In the genomic region with DNA sequence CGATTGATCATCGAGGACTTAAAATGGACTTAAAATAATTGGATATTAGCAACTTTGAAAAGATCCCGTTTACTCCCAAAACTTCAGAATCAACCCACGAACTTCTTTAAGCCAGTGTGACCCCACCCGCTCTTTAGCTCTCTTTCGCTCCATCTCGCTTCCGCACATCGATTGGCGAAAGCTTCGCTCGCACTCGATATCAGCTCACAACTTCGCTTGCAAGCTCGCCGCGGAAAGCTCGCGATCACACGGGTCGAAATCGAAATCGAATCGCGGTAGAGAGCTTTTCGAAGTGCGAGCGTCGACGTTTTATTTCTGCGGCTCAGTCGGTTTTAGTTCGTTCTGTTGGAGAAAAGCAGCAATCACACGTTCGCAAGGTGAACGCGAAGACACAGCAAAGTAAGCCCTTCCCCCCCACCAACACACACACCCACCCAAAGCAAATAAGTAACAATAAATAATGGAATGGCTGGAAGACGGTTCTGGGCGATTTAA, we compare ENCODE assay signal across 1 fruit fly cellular context.
TF ChIP-seq lines count a peak whose summit lies in the region.

A gene (plus strand): TSS at position 278 of the 495 bp plus-strand sequence.

TF ChIP-seq in whole organism, embryonic, 481 proteins besides CTCF, POLR2A, EP300 and RAD21 (continued from another document):
- no peak for TF ChIP-seq CG10147 (GFP tag; optimal IDR thresholded peaks at IDR 0.05; lab: Kevin White, UChicago)
- TF ChIP-seq inv (GFP tag; IDR thresholded peaks at IDR 0.05; lab: Robert Waterston, UW; ENCODE audit: partially characterized antibody): peak; percentile 26; the same call in 1 of the 2 replicates
- no peak for TF ChIP-seq ham (GFP tag; IDR thresholded peaks at IDR 0.05; lab: Robert Waterston, UW)
- TF ChIP-seq CG6175 (GFP tag; IDR thresholded peaks at IDR 0.05; lab: Robert Waterston, UW): no peak
- peak; percentile 49 for TF ChIP-seq stwl (tag; optimal IDR thresholded peaks at IDR 0.05; lab: Kevin White, UChicago)
- TF ChIP-seq CG10209 (GFP tag; optimal IDR thresholded peaks at IDR 0.05; lab: Kevin White, UChicago): peak; percentile 70
- TF ChIP-seq gcm (GFP tag; optimal IDR thresholded peaks at IDR 0.05; lab: Kevin White, UChicago): no peak
- no peak for TF ChIP-seq CG6765 (GFP tag; optimal IDR thresholded peaks at IDR 0.05; lab: Kevin White, UChicago)
- TF ChIP-seq Ptx1 (GFP tag; IDR thresholded peaks at IDR 0.05; lab: Robert Waterston, UW): peak; percentile 62
- peak; percentile 60 to 61 for TF ChIP-seq dpn (GFP tag; optimal IDR thresholded peaks at IDR 0.05; lab: Kevin White, UChicago)
- no peak for TF ChIP-seq CG10321 (GFP tag; IDR thresholded peaks at IDR 0.05; lab: Robert Waterston, UW)
- peak; percentile 59 for TF ChIP-seq mam (GFP tag; optimal IDR thresholded peaks at IDR 0.05; lab: Kevin White, UChicago)
- TF ChIP-seq CG5953 (GFP tag; IDR thresholded peaks at IDR 0.05; lab: Robert Waterston, UW): no peak
- peak; percentile 25 for TF ChIP-seq Atf-2 (GFP tag; optimal IDR thresholded peaks at IDR 0.05; lab: Kevin White, UChicago)
- TF ChIP-seq tin (GFP tag; optimal IDR thresholded peaks at IDR 0.05; lab: Kevin White, UChicago): peak; percentile 23
- TF ChIP-seq CG31224 (GFP tag; IDR thresholded peaks at IDR 0.05; lab: Robert Waterston, UW): no peak
- TF ChIP-seq CG2875 (GFP tag; optimal IDR thresholded peaks at IDR 0.05; lab: Kevin White, UChicago): peak; percentile 50
- TF ChIP-seq CG2116 (GFP tag; optimal IDR thresholded peaks at IDR 0.05; lab: Kevin White, UChicago): peak; percentile 61
- peak; percentile 64 for TF ChIP-seq CG12299 (tag; optimal IDR thresholded peaks at IDR 0.05; lab: Kevin White, UChicago)
- TF ChIP-seq CG9215 (GFP tag; IDR thresholded peaks at IDR 0.05; lab: Robert Waterston, UW): no peak
- peak in 1 of 2 experiments; percentile 47 for TF ChIP-seq insv (GFP tag; optimal IDR thresholded peaks at IDR 0.05; lab: Kevin White, UChicago)
- no peak for TF ChIP-seq dmrt11E (tag; optimal IDR thresholded peaks at IDR 0.05; lab: Kevin White, UChicago)
- peak; percentile 10 for TF ChIP-seq pb (GFP tag; optimal IDR thresholded peaks at IDR 0.05; lab: Kevin White, UChicago)
- TF ChIP-seq CG18599 (GFP tag; optimal IDR thresholded peaks at IDR 0.05; lab: Kevin White, UChicago): no peak
- TF ChIP-seq CkIIα-i1 (GFP tag; IDR thresholded peaks at IDR 0.05; lab: Robert Waterston, UW): no peak
- no peak for TF ChIP-seq gt (GFP tag; IDR thresholded peaks at IDR 0.05; lab: Robert Waterston, UW)
- TF ChIP-seq CG4707 (GFP tag; optimal IDR thresholded peaks at IDR 0.05; lab: Kevin White, UChicago): peak; percentile 73
- TF ChIP-seq Oaz (GFP tag; IDR thresholded peaks at IDR 0.05; lab: Robert Waterston, UW): no peak
- TF ChIP-seq NFAT (GFP tag; IDR thresholded peaks at IDR 0.05; lab: Robert Waterston, UW): 0 out of 2 replicates have a peak, but pooled peaks have one; percentile 34
- no peak for TF ChIP-seq CG2202 (tag; optimal IDR thresholded peaks at IDR 0.05; lab: Kevin White, UChicago)
- 0 out of 2 replicates have a peak, but pooled peaks have one; percentile 7 for TF ChIP-seq CG10959 (GFP tag; IDR thresholded peaks at IDR 0.05; lab: Robert Waterston, UW)
